Worm (Caenorhabditis elegans) whole organism, L4 larva: Measurements from ENCODE around the gene shw-1.

Experiments used
- dmd-8 ChIP-seq: fragments of 200-800 bp; sonication (Bioruptor generic); IDR thresholded peaks from 2 replicates; pipeline ENCODE4 v1.3.6; 2022; ENCODE audit warnings: missing genetic modification characterization, missing compliant biosample characterization
- dmd-9 ChIP-seq: fragments of 200-800 bp; sonication (Bioruptor generic); IDR thresholded peaks from 2 replicates; pipeline ENCODE4 v1.3.6; 2022; ENCODE audit warnings: missing genetic modification reagents, missing genetic modification characterization, missing compliant biosample characterization
- hlh-30 ChIP-seq: sonication (generic microtip); optimal IDR thresholded peaks from 2 replicates; lab custom pipeline; 2017; ENCODE audit warnings: antibody characterized with exemption, mild to moderate bottlenecking, missing genetic modification characterization, missing compliant biosample characterization; ENCODE audit not compliant: insufficient read depth
- tra-1 ChIP-seq: fragments of 200-800 bp; sonication (Bioruptor generic); IDR thresholded peaks from 2 replicates; pipeline ENCODE4 v1.3.6; 2022; ENCODE audit warnings: missing genetic modification reagents, missing genetic modification characterization, missing compliant biosample characterization
- unc-62 ChIP-seq, 3 experiments: fragments of 150-350 bp in 1 of 3; sonication (generic microtip); optimal IDR thresholded peaks in 2 of 3; peaks in 1 of 3; 1 replicate in 1 of 3; 2 replicates in 2 of 3; lab custom pipeline; 2014 to 2017; ENCODE audit warnings: missing biosample characterization in 3 of 3, missing genetic modification characterization in 3 of 3, missing genetic modification reagents in 3 of 3, missing genotype in 1 of 3

ce11 chrII:8326228-8326960 lies 5.1 kb upstream of the shw-1 start:
- TF ChIP-seq tra-1: no peak
- TF ChIP-seq unc-62 (GFP tag; optimal IDR thresholded peaks at IDR 0.05 in 1 of 2; lab: Kevin White, UChicago): no peak
- TF ChIP-seq unc-62 (tag; optimal IDR thresholded peaks at IDR 0.05; lab: Kevin White, UChicago): no peak
- no peak for TF ChIP-seq dmd-8 (GFP tag; lab: Robert Waterston, UW)
- TF ChIP-seq hlh-30 (tag; lab: Kevin White, UChicago): no peak
- TF ChIP-seq dmd-9 (GFP tag; lab: Robert Waterston, UW): no peak
